Worm (Caenorhabditis elegans) whole organism, young adult: ENCODE data around the gene srh-92.

Experiments used
- B0019.2 ChIP-seq: fragments of 200-800 bp; sonication (Bioruptor generic); conservative IDR thresholded peaks from 2 replicates; pipeline ENCODE4 v1.3.6; 2022; ENCODE audit warnings: missing genetic modification reagents, missing genetic modification characterization, missing compliant biosample characterization
- B0336.3 ChIP-seq: fragments of 200-800 bp; sonication (Bioruptor generic); IDR thresholded peaks from 2 replicates; pipeline ENCODE4 v1.3.6; 2022; ENCODE audit warnings: missing genetic modification characterization, missing compliant biosample characterization
- D2030.7 ChIP-seq: fragments of 200-800 bp; sonication (Bioruptor generic); IDR thresholded peaks from 2 replicates; pipeline ENCODE4 v1.3.6; 2022; ENCODE audit warnings: missing genetic modification reagents, missing genetic modification characterization, missing compliant biosample characterization
- F10E7.11 ChIP-seq: sonication (generic microtip); optimal IDR thresholded peaks from 2 replicates; lab custom pipeline; 2017; ENCODE audit warnings: mild to moderate bottlenecking, missing genetic modification characterization, moderate library complexity, missing compliant biosample characterization
- F22D6.2 ChIP-seq: sonication (generic microtip); optimal IDR thresholded peaks from 2 replicates; lab custom pipeline; 2016; ENCODE audit warnings: mild to moderate bottlenecking, missing genetic modification characterization, missing compliant biosample characterization
- F23B12.7 ChIP-seq: sonication (generic microtip); optimal IDR thresholded peaks from 2 replicates; lab custom pipeline; 2017; ENCODE audit warnings: missing genetic modification characterization, mild to moderate bottlenecking, missing compliant biosample characterization, antibody characterized with exemption, moderate library complexity; ENCODE audit not compliant: insufficient read depth
- F37B4.10 ChIP-seq: fragments of 200-800 bp; sonication (Bioruptor generic); IDR thresholded peaks from 2 replicates; pipeline ENCODE4 v1.3.6; 2022; ENCODE audit warnings: missing genetic modification characterization, missing compliant biosample characterization
- F39B2.1 ChIP-seq: fragments of 200-800 bp; sonication (Bioruptor generic); IDR thresholded peaks from 2 replicates; pipeline ENCODE4 v1.3.6; 2022; ENCODE audit warnings: missing genetic modification reagents, missing genetic modification characterization, missing compliant biosample characterization
- F49E8.2 ChIP-seq: sonication (generic microtip); optimal IDR thresholded peaks from 3 replicates; lab custom pipeline; 2017; ENCODE audit warnings: missing genetic modification characterization, mild to moderate bottlenecking, missing compliant biosample characterization, antibody characterized with exemption, moderate library complexity; ENCODE audit not compliant: insufficient read depth
- F52B5.7 ChIP-seq: sonication (generic microtip); optimal IDR thresholded peaks from 2 replicates; lab custom pipeline; 2016; ENCODE audit warnings: mild to moderate bottlenecking, missing genetic modification characterization, missing compliant biosample characterization
- F57C9.4 ChIP-seq: sonication (generic microtip); optimal IDR thresholded peaks from 2 replicates; lab custom pipeline; 2017; ENCODE audit warnings: mild to moderate bottlenecking, missing genetic modification characterization, missing compliant biosample characterization
- Y56A3A.18 ChIP-seq: fragments of 200-800 bp; sonication (Bioruptor generic); IDR thresholded peaks from 2 replicates; pipeline ENCODE4 v1.3.6; 2022; ENCODE audit warnings: missing genetic modification reagents, missing genetic modification characterization, missing compliant biosample characterization
- Y79H2A.3 ChIP-seq: fragments of 200-800 bp; sonication (Bioruptor generic); conservative IDR thresholded peaks from 2 replicates; pipeline ENCODE4 v1.3.6; 2022; ENCODE audit warnings: missing genetic modification reagents, missing genetic modification characterization, missing compliant biosample characterization
- Y95B8A.8 ChIP-seq: fragments of 200-800 bp; sonication (Bioruptor generic); IDR thresholded peaks from 2 replicates; pipeline ENCODE4 v1.3.6; 2022; ENCODE audit warnings: missing genetic modification reagents, missing genetic modification characterization, missing compliant biosample characterization
- ZK185.1 ChIP-seq: sonication (generic microtip); optimal IDR thresholded peaks from 2 replicates; lab custom pipeline; 2016; ENCODE audit warnings: mild to moderate bottlenecking, missing genetic modification characterization, missing compliant biosample characterization; ENCODE audit not compliant: poor library complexity, severe bottlenecking
- ama-1 ChIP-seq, 3 experiments: fragments of 150-350 bp in 1 of 3; sonication (generic microtip) in 2 of 3; optimal IDR thresholded peaks; 2 replicates each; lab custom pipeline; 2014 to 2018; ENCODE audit warnings: missing biosample characterization in 2 of 3, missing genetic modification characterization in 2 of 3, missing genetic modification reagents in 2 of 3
- aptf-3 ChIP-seq: fragments of 200-800 bp; sonication (Bioruptor generic); IDR thresholded peaks from 2 replicates; pipeline ENCODE4 v1.3.6; 2022; ENCODE audit warnings: missing genetic modification characterization, missing compliant biosample characterization
- bed-1 ChIP-seq: fragments of 200-800 bp; sonication (Bioruptor generic); IDR thresholded peaks from 2 replicates; pipeline ENCODE4 v1.3.6; 2022; ENCODE audit warnings: missing genetic modification reagents, missing genetic modification characterization, missing compliant biosample characterization
- bed-2 ChIP-seq: fragments of 200-800 bp; sonication (Bioruptor generic); IDR thresholded peaks from 2 replicates; pipeline ENCODE4 v1.3.6; 2022; ENCODE audit warnings: missing genetic modification reagents, missing genetic modification characterization, missing compliant biosample characterization
- ceh-40 ChIP-seq: fragments of 200-800 bp; sonication (Bioruptor generic); IDR thresholded peaks from 2 replicates; pipeline ENCODE4 v1.3.6; 2022; ENCODE audit warnings: missing genetic modification characterization, missing compliant biosample characterization
- ceh-58 ChIP-seq: fragments of 200-800 bp; sonication (Bioruptor generic); IDR thresholded peaks from 2 replicates; pipeline ENCODE4 v1.3.6; 2022; ENCODE audit warnings: missing genetic modification characterization, missing compliant biosample characterization
- dpl-1 ChIP-seq: fragments of 150-350 bp; optimal IDR thresholded peaks from 2 replicates; lab custom pipeline; 2014; ENCODE audit warnings: missing biosample characterization, missing genetic modification reagents, missing genetic modification characterization
- efl-1 ChIP-seq: fragments of 150-350 bp; optimal IDR thresholded peaks from 2 replicates; lab custom pipeline; 2014; ENCODE audit warnings: missing biosample characterization, missing genetic modification reagents, missing genetic modification characterization
- egl-18 ChIP-seq: fragments of 200-800 bp; sonication (Bioruptor generic); IDR thresholded peaks from 2 replicates; pipeline ENCODE4 v1.3.6; 2022; ENCODE audit warnings: missing genetic modification reagents, missing genetic modification characterization, missing compliant biosample characterization
- egrh-3 ChIP-seq: fragments of 200-800 bp; sonication (Bioruptor generic); IDR thresholded peaks from 2 replicates; pipeline ENCODE4 v1.3.6; 2022; ENCODE audit warnings: missing genetic modification reagents, missing genetic modification characterization, missing compliant biosample characterization
- gei-17 ChIP-seq: fragments of 200-800 bp; sonication (Bioruptor generic); optimal IDR thresholded peaks from 2 replicates; lab custom pipeline; 2018; ENCODE audit warnings: mild to moderate bottlenecking, missing genetic modification characterization, missing compliant biosample characterization
- hlh-26 ChIP-seq: fragments of 200-800 bp; sonication (Bioruptor generic); conservative IDR thresholded peaks from 2 replicates; pipeline ENCODE4 v1.3.6; 2022; ENCODE audit warnings: missing genetic modification reagents, missing genetic modification characterization, missing compliant biosample characterization
- hrde-1 ChIP-seq: sonication (generic microtip); optimal IDR thresholded peaks from 2 replicates; lab custom pipeline; 2016; ENCODE audit warnings: missing genetic modification characterization, mild to moderate bottlenecking, missing compliant biosample characterization, moderate library complexity, missing genotype, missing genetic modification reagents, borderline replicate concordance
- let-526 ChIP-seq: fragments of 200-800 bp; sonication (Bioruptor generic); IDR thresholded peaks from 2 replicates; pipeline ENCODE4 v1.3.6; 2022; ENCODE audit warnings: missing genetic modification reagents, missing genetic modification characterization, missing compliant biosample characterization
- let-607 ChIP-seq, 2 experiments: fragments of 200-800 bp in 1 of 2; sonication (Bioruptor generic) in 1 of 2; sonication (generic microtip) in 1 of 2; optimal IDR thresholded peaks; 2 replicates each; lab custom pipeline; 2016 to 2018; ENCODE audit warnings: mild to moderate bottlenecking in 2 of 2, missing compliant biosample characterization in 2 of 2, missing genetic modification characterization in 2 of 2, moderate library complexity in 2 of 2, missing genotype in 1 of 2
- lin-26 ChIP-seq: fragments of 200-800 bp; sonication (Bioruptor generic); IDR thresholded peaks from 2 replicates; pipeline ENCODE4 v1.3.6; 2022; ENCODE audit warnings: missing genetic modification reagents, missing genetic modification characterization, missing compliant biosample characterization
- lin-35 ChIP-seq, 3 experiments: fragments of 150-350 bp in 2 of 3; sonication (generic microtip) in 1 of 3; optimal IDR thresholded peaks; 2 replicates each; lab custom pipeline; 2014 to 2018; ENCODE audit warnings: missing biosample characterization in 3 of 3, missing genetic modification characterization in 3 of 3, missing genetic modification reagents in 3 of 3
- lin-54 ChIP-seq: fragments of 200-800 bp; sonication (Bioruptor generic); optimal IDR thresholded peaks from 2 replicates; lab custom pipeline; 2018; ENCODE audit warnings: mild to moderate bottlenecking, missing genetic modification characterization, missing compliant biosample characterization
- lir-1 ChIP-seq: fragments of 200-800 bp; sonication (Bioruptor generic); conservative IDR thresholded peaks from 2 replicates; pipeline ENCODE4 v1.3.6; 2022; ENCODE audit warnings: missing genetic modification reagents, missing genetic modification characterization, missing compliant biosample characterization
- lsl-1 ChIP-seq: fragments of 200-800 bp; sonication (Bioruptor generic); optimal IDR thresholded peaks from 2 replicates; lab custom pipeline; 2018; ENCODE audit warnings: mild to moderate bottlenecking, missing genetic modification characterization, moderate library complexity, missing compliant biosample characterization
- mcd-1 ChIP-seq: fragments of 200-800 bp; sonication (Bioruptor generic); IDR thresholded peaks from 2 replicates; pipeline ENCODE4 v1.3.6; 2022; ENCODE audit warnings: missing genetic modification reagents, missing genetic modification characterization, missing compliant biosample characterization
- nhr-90 ChIP-seq: sonication (generic microtip); optimal IDR thresholded peaks from 2 replicates; lab custom pipeline; 2016; ENCODE audit warnings: missing genotype, mild to moderate bottlenecking, missing genetic modification characterization, missing compliant biosample characterization
- repo-1 ChIP-seq: sonication (generic microtip); optimal IDR thresholded peaks from 2 replicates; lab custom pipeline; 2017; ENCODE audit warnings: mild to moderate bottlenecking, missing genetic modification characterization, missing compliant biosample characterization
- snpc-1.1 ChIP-seq: sonication (generic microtip); optimal IDR thresholded peaks from 2 replicates; lab custom pipeline; 2017; ENCODE audit warnings: missing genetic modification characterization, mild to moderate bottlenecking, missing compliant biosample characterization, antibody characterized with exemption, moderate library complexity, missing genotype, missing genetic modification reagents; ENCODE audit not compliant: insufficient read depth
- snpc-4 ChIP-seq, 5 experiments: fragments of 150-350 bp in 1 of 5; sonication (generic microtip) in 4 of 5; optimal IDR thresholded peaks; 2 replicates each; lab custom pipeline; 2014 to 2018; ENCODE audit warnings: missing genetic modification characterization in 5 of 5, missing biosample characterization in 3 of 5, antibody characterized with exemption in 2 of 5, mild to moderate bottlenecking in 2 of 5, missing compliant biosample characterization in 2 of 5, missing genotype in 2 of 5, moderate library complexity in 2 of 5, missing genetic modification reagents in 1 of 5
- xnd-1 ChIP-seq: sonication (generic microtip); optimal IDR thresholded peaks from 2 replicates; lab custom pipeline; 2016; ENCODE audit warnings: missing genotype, missing genetic modification reagents, missing genetic modification characterization, missing compliant biosample characterization
- zim-3 ChIP-seq: sonication (generic microtip); optimal IDR thresholded peaks from 2 replicates; lab custom pipeline; 2017; ENCODE audit warnings: mild to moderate bottlenecking, missing genetic modification characterization, moderate library complexity, missing compliant biosample characterization
- ztf-18 ChIP-seq: sonication (generic microtip); optimal IDR thresholded peaks from 2 replicates; lab custom pipeline; 2016; ENCODE audit warnings: missing genotype, mild to moderate bottlenecking, missing genetic modification characterization, missing compliant biosample characterization
- ztf-25 ChIP-seq: fragments of 200-800 bp; sonication (Bioruptor generic); IDR thresholded peaks from 2 replicates; pipeline ENCODE4 v1.3.6; 2022; ENCODE audit warnings: missing genetic modification reagents, missing genetic modification characterization, missing compliant biosample characterization
- ztf-26 ChIP-seq: sonication (generic microtip); optimal IDR thresholded peaks from 2 replicates; lab custom pipeline; 2017; ENCODE audit warnings: missing genetic modification characterization, missing compliant biosample characterization
- ztf-28 ChIP-seq: fragments of 200-800 bp; sonication (Bioruptor generic); IDR thresholded peaks from 2 replicates; pipeline ENCODE4 v1.3.6; 2022; ENCODE audit warnings: missing genetic modification reagents, missing genetic modification characterization, missing compliant biosample characterization
- ztf-6 ChIP-seq: fragments of 200-800 bp; sonication (Bioruptor generic); IDR thresholded peaks from 2 replicates; pipeline ENCODE4 v1.3.6; 2022; ENCODE audit warnings: missing genetic modification reagents, missing genetic modification characterization, missing compliant biosample characterization

The srh-92 gene

DNA sequence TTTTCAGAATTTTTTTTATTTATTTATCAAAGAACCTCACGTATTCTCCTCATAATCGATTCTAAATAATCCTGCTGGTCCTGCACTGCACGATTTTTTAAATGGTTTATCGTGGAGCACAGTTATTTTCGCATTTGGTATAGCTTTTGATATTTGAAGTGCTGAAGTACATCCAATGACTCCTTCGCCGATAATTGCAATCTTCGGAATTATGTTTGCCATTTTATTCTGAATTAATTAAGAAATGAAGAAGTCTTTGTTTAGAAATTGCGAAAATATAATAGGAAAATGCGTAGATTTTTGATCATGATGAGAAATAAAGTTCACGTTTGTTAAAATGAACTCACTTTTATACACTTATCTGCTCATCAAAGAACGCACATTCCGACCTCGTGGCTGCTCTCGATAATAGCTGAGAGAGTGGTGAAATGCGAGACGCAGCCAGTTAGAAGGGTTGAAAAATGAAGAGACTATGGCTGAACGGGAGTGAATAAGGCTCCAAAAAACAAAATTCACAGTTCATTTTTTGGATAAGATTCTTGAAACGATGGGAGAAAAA, 25.9 kb downstream of the srh-92 start (continued):
- TF ChIP-seq ztf-26 (tag; lab: Kevin White, UChicago) = no peak
- TF ChIP-seq Y95B8A.8 (GFP tag; lab: Robert Waterston, UW) = no peak
- TF ChIP-seq xnd-1 (tag; lab: Kevin White, UChicago) = no peak
- TF ChIP-seq lin-35 (GFP tag; optimal IDR thresholded peaks at IDR 0.05; lab: Kevin White, UChicago) = no peak
- no peak for TF ChIP-seq F22D6.2 (tag; lab: Kevin White, UChicago)
- no peak for TF ChIP-seq nhr-90 (tag; lab: Kevin White, UChicago)
- no peak for TF ChIP-seq hrde-1 (tag; lab: Kevin White, UChicago)
- TF ChIP-seq bed-1 (GFP tag; lab: Robert Waterston, UW) = no peak
- no peak for TF ChIP-seq egl-18
- TF ChIP-seq snpc-4 (GFP tag; optimal IDR thresholded peaks at IDR 0.05; lab: Kevin White, UChicago) = no peak
- no peak for TF ChIP-seq snpc-4 (tag; optimal IDR thresholded peaks at IDR 0.05; lab: Kevin White, UChicago)
- TF ChIP-seq ztf-6 (GFP tag; lab: Robert Waterston, UW) = no peak
- no peak for TF ChIP-seq ceh-40 (GFP tag; lab: Robert Waterston, UW)
- TF ChIP-seq gei-17 = no peak
- peak; percentile 9 for TF ChIP-seq lin-54
- TF ChIP-seq bed-2 (GFP tag; lab: Robert Waterston, UW) = no peak
- no peak for TF ChIP-seq Y79H2A.3 (GFP tag; lab: Robert Waterston, UW)
- no peak for TF ChIP-seq zim-3 (tag; lab: Kevin White, UChicago)
- no peak for TF ChIP-seq F52B5.7 (tag; lab: Kevin White, UChicago)
- TF ChIP-seq F39B2.1 (GFP tag; lab: Robert Waterston, UW) = no peak
- no peak for TF ChIP-seq ztf-25
- no peak for TF ChIP-seq F37B4.10 (GFP tag; lab: Robert Waterston, UW)
- TF ChIP-seq dpl-1 (GFP tag; lab: Kevin White, UChicago) = no peak
- no peak for TF ChIP-seq D2030.7 (GFP tag; lab: Robert Waterston, UW)
- no peak for TF ChIP-seq B0019.2 (GFP tag; lab: Robert Waterston, UW)
- 0 out of 2 replicates have a peak, but pooled peaks have one; percentile 6 for TF ChIP-seq mcd-1 (GFP tag; lab: Robert Waterston, UW)
- TF ChIP-seq repo-1 (tag; lab: Kevin White, UChicago) = no peak
- TF ChIP-seq efl-1 (GFP tag; lab: Kevin White, UChicago) = no peak
- peak; percentile 67 for TF ChIP-seq ama-1 (optimal IDR thresholded peaks at IDR 0.05; lab: Kevin White, UChicago)
- no peak for TF ChIP-seq ama-1 (GFP tag; optimal IDR thresholded peaks at IDR 0.05; lab: Kevin White, UChicago)
- TF ChIP-seq lir-1 (GFP tag; lab: Robert Waterston, UW) = no peak
- TF ChIP-seq aptf-3 (GFP tag; lab: Robert Waterston, UW) = no peak
- TF ChIP-seq Y56A3A.18 (GFP tag; lab: Robert Waterston, UW) = 0 out of 2 replicates have a peak, but pooled peaks have one; percentile 29
- TF ChIP-seq ZK185.1 = peak; percentile 9
- TF ChIP-seq lin-26 (GFP tag; lab: Robert Waterston, UW) = no peak
- no peak for TF ChIP-seq lsl-1
- TF ChIP-seq F10E7.11 (tag; lab: Kevin White, UChicago) = no peak
- no peak for TF ChIP-seq B0336.3 (GFP tag; lab: Robert Waterston, UW)
- no peak for TF ChIP-seq F23B12.7 (tag; lab: Kevin White, UChicago)
- TF ChIP-seq hlh-26 = no peak
- TF ChIP-seq let-526 (GFP tag; lab: Robert Waterston, UW) = no peak
- TF ChIP-seq F57C9.4 (tag; lab: Kevin White, UChicago) = no peak
- TF ChIP-seq ztf-28 (GFP tag; lab: Robert Waterston, UW) = no peak
- TF ChIP-seq ceh-58 (GFP tag; lab: Robert Waterston, UW) = no peak
- TF ChIP-seq let-607 (tag; optimal IDR thresholded peaks at IDR 0.05; lab: Kevin White, UChicago) = no peak
- no peak for TF ChIP-seq snpc-1.1 (tag; lab: Kevin White, UChicago)
- TF ChIP-seq F49E8.2 (tag; lab: Kevin White, UChicago) = no peak
- TF ChIP-seq ztf-18 (tag; lab: Kevin White, UChicago) = no peak
- no peak for TF ChIP-seq egrh-3 (GFP tag; lab: Robert Waterston, UW)
